Worm (Caenorhabditis elegans) whole organism, early embryonic: ENCODE results near the gene C12D8.20.

Source experiments
- B0310.2 ChIP-seq: sonication (generic microtip); optimal IDR thresholded peaks from 2 replicates; lab custom pipeline; 2016; ENCODE audit warnings: mild to moderate bottlenecking, missing genetic modification characterization, missing compliant biosample characterization
- F13C5.2 ChIP-seq: sonication (generic microtip); optimal IDR thresholded peaks from 2 replicates; lab custom pipeline; 2017; ENCODE audit warnings: mild to moderate bottlenecking, missing genetic modification characterization, inconsistent platforms, missing compliant biosample characterization
- aly-1 ChIP-seq: sonication (generic microtip); optimal IDR thresholded peaks from 2 replicates; lab custom pipeline; 2016; ENCODE audit warnings: missing genetic modification characterization, missing compliant biosample characterization
- ama-1 ChIP-seq: fragments of 150-350 bp; optimal IDR thresholded peaks from 2 replicates; lab custom pipeline; 2014
- ceh-13 ChIP-seq: fragments of 200-800 bp; sonication (Bioruptor generic); optimal IDR thresholded peaks from 2 replicates; lab custom pipeline; 2018; ENCODE audit warnings: mild to moderate bottlenecking, missing genetic modification characterization, missing compliant biosample characterization
- ets-7 ChIP-seq: sonication (generic microtip); optimal IDR thresholded peaks from 2 replicates; lab custom pipeline; 2016; ENCODE audit warnings: missing genotype, missing genetic modification characterization, missing compliant biosample characterization
- flt-1 ChIP-seq: fragments of 200-800 bp; sonication (Bioruptor generic); IDR thresholded peaks from 2 replicates; pipeline ENCODE4 v1.3.6; 2022; ENCODE audit warnings: missing genetic modification characterization, missing compliant biosample characterization
- hmg-4 ChIP-seq: fragments of 200-800 bp; sonication (Bioruptor generic); optimal IDR thresholded peaks from 2 replicates; lab custom pipeline; 2018; ENCODE audit warnings: mild to moderate bottlenecking, missing genetic modification characterization, missing compliant biosample characterization
- hnd-1 ChIP-seq: sonication (generic microtip); optimal IDR thresholded peaks from 2 replicates; lab custom pipeline; 2016; ENCODE audit warnings: missing genetic modification characterization, missing compliant biosample characterization
- scrt-1 ChIP-seq: fragments of 200-800 bp; sonication (Bioruptor generic); IDR thresholded peaks from 2 replicates; pipeline ENCODE4 v1.3.6; 2022; ENCODE audit warnings: missing genetic modification characterization, missing compliant biosample characterization
- sea-1 ChIP-seq: fragments of 200-800 bp; sonication (Bioruptor generic); conservative IDR thresholded peaks from 2 replicates; pipeline ENCODE4 v1.3.6; 2022; ENCODE audit warnings: missing genetic modification characterization, missing compliant biosample characterization
- tbx-37 ChIP-seq: fragments of 200-800 bp; sonication (Bioruptor generic); conservative IDR thresholded peaks from 2 replicates; pipeline ENCODE4 v1.3.6; 2022; ENCODE audit warnings: missing genetic modification reagents, missing genetic modification characterization, missing compliant biosample characterization
- tra-4 ChIP-seq: sonication (generic microtip); optimal IDR thresholded peaks from 2 replicates; lab custom pipeline; 2017; ENCODE audit warnings: missing genetic modification characterization, missing compliant biosample characterization

DNA sequence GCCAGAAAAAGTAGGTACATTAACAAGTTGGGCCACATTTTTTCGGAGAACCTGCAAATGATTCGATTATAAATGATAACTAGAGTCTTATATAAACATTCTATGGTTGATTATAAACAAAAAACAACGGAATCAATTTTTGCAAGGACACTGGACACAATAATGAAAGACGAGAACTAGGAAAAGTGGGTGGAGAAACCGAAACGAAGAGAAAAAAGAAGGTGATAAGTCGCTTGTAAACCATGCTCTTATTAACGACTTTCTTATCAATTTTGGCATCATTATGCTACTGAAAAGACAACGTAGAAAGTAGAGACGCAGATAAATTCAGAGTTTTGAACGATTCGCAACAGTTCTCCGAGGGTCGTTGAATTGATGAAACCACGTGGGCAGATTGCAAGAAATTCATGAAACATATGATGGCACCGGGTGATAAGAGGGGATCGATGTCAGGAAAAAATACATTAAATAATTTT is 32.0 kb upstream of the C12D8.20 start, which contains the start of gene ZK856.5:
- TF ChIP-seq tra-4 (tag; lab: Kevin White, UChicago) (no peak), F13C5.2 (tag; lab: Kevin White, UChicago) (no peak), hmg-4 (GFP tag; lab: Kevin White, UChicago) (no peak), hnd-1 (no peak), ama-1 (no peak), B0310.2 (tag; lab: Kevin White, UChicago) (no peak), scrt-1 (GFP tag; lab: Robert Waterston, UW) (no peak), sea-1 (GFP tag; lab: Robert Waterston, UW) (no peak), ceh-13 (GFP tag; lab: Kevin White, UChicago) (no peak), tbx-37 (GFP tag; lab: Robert Waterston, UW) (no peak), flt-1 (GFP tag; lab: Robert Waterston, UW) (no peak), ets-7 (tag; lab: Kevin White, UChicago) (no peak), aly-1 (tag; lab: Kevin White, UChicago) (no peak)
